Worm (Caenorhabditis elegans) whole organism, midembryonic: Measurements from ENCODE around the gene hst-2.

Experiments
- T22C8.4 ChIP-seq: fragments of 200-800 bp; sonication (Bioruptor generic); IDR thresholded peaks from 2 replicates; pipeline ENCODE4 v1.3.6; 2022; ENCODE audit warnings: missing genetic modification characterization, missing compliant biosample characterization
- cog-1 ChIP-seq: sonication (generic microtip); optimal IDR thresholded peaks from 2 replicates; lab custom pipeline; 2016; ENCODE audit warnings: missing genetic modification characterization, missing compliant biosample characterization
- flt-1 ChIP-seq: fragments of 200-800 bp; sonication (Bioruptor generic); IDR thresholded peaks from 2 replicates; pipeline ENCODE4 v1.3.6; 2022; ENCODE audit warnings: missing genetic modification characterization, missing compliant biosample characterization
- klf-2 ChIP-seq: fragments of 200-800 bp; sonication (Bioruptor generic); conservative IDR thresholded peaks from 2 replicates; pipeline ENCODE4 v1.3.6; 2022; ENCODE audit warnings: missing genetic modification reagents, missing genetic modification characterization, missing compliant biosample characterization
- med-1 ChIP-seq: sonication (generic microtip); optimal IDR thresholded peaks from 2 replicates; lab custom pipeline; 2017; ENCODE audit warnings: missing genetic modification characterization, mild to moderate bottlenecking, missing compliant biosample characterization, antibody characterized with exemption, missing genetic modification reagents; ENCODE audit not compliant: insufficient read depth
- ref-1 ChIP-seq: fragments of 200-800 bp; sonication (Bioruptor generic); conservative IDR thresholded peaks from 2 replicates; pipeline ENCODE4 v1.3.6; 2022; ENCODE audit warnings: missing genetic modification reagents, missing genetic modification characterization, missing compliant biosample characterization
- tab-1 ChIP-seq: fragments of 200-800 bp; sonication (Bioruptor generic); IDR thresholded peaks from 2 replicates; pipeline ENCODE4 v1.3.6; 2022; ENCODE audit warnings: missing genetic modification characterization, missing compliant biosample characterization
- ztf-23 ChIP-seq: fragments of 200-800 bp; sonication (Bioruptor generic); IDR thresholded peaks from 2 replicates; pipeline ENCODE4 v1.3.6; 2022; ENCODE audit warnings: missing genetic modification reagents, missing genetic modification characterization, missing compliant biosample characterization
- ztf-29 ChIP-seq: fragments of 200-800 bp; sonication (Bioruptor generic); IDR thresholded peaks from 2 replicates; pipeline ENCODE4 v1.3.6; 2022; ENCODE audit warnings: missing genetic modification reagents, missing genetic modification characterization, missing compliant biosample characterization

hst-2 gene

DNA sequence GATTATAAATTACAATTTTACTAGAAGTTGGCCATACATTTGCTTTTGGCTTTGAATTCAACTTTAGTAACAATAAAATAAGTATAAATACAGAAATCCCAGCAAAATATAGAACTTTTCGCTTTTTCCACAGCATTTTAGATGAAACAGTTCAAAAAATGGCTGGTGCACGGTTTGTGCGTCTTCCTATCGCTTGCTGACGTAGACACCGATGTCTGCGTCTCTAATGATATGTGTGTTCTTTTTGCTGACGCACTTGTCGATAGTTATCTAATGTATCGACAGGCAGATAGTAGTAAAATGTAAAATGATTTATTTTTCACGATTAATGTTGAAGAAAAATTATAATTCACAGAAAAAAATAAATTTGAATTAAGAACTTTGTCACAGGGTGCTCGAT lies at the start of gene hst-2:
hst-2 (minus strand) TSS at position 203 of the 400 bp plus-strand sequence.
- TF ChIP-seq cog-1 (tag; lab: Kevin White, UChicago) (peak; percentile 75), ztf-23 (GFP tag; lab: Robert Waterston, UW) (peak; percentile 52; the same call in 1 of the 2 replicates), flt-1 (GFP tag; lab: Robert Waterston, UW) (peak; percentile 67), T22C8.4 (GFP tag; lab: Robert Waterston, UW) (no peak), ztf-29 (no peak)

DNA sequence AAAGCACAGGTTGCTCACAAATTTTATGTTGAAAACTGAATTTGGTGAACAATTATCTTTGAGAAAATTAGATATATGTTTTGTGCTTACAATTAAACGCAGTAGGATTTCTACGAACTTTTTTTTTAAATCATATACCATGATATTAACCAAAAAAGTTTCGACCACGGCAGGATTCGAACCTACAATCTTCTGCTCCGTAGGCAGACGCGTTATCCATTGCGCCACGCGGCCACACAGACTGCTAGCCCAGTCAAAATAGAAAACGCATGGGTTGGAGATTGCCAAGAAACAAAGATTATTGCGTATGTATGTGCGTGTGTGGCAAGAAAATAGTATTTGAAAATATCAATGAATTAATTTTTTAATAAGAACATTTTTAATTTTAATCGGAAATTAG lies 45.5 kb upstream of the hst-2 start:
- TF ChIP-seq klf-2 (GFP tag; lab: Robert Waterston, UW) = peak; percentile 44; the same call in 1 of the 2 replicates
- TF ChIP-seq ref-1 (GFP tag; lab: Robert Waterston, UW) = peak; percentile 70
- peak; percentile 73; the same call in 1 of the 2 replicates for TF ChIP-seq tab-1 (GFP tag; lab: Robert Waterston, UW)
- peak; percentile 80 for TF ChIP-seq ztf-23 (GFP tag; lab: Robert Waterston, UW)
- TF ChIP-seq T22C8.4 (GFP tag; lab: Robert Waterston, UW) = peak; percentile 27; the same call in 1 of the 2 replicates
- TF ChIP-seq flt-1 (GFP tag; lab: Robert Waterston, UW) = peak; percentile 89
- TF ChIP-seq med-1 (GFP tag; lab: Kevin White, UChicago) = peak; percentile 23
- TF ChIP-seq ztf-29 = 0 out of 2 replicates have a peak, but pooled peaks have one; percentile 45
- TF ChIP-seq cog-1 (tag; lab: Kevin White, UChicago) = peak; percentile 45

- no peak for TF ChIP-seq cog-1 (tag; lab: Kevin White, UChicago)
- no peak for TF ChIP-seq ztf-23 (GFP tag; lab: Robert Waterston, UW)
- no peak for TF ChIP-seq klf-2 (GFP tag; lab: Robert Waterston, UW)
- no peak for TF ChIP-seq T22C8.4 (GFP tag; lab: Robert Waterston, UW)
- TF ChIP-seq flt-1 (GFP tag; lab: Robert Waterston, UW) = no peak
- no peak for TF ChIP-seq med-1 (GFP tag; lab: Kevin White, UChicago)
- no peak for TF ChIP-seq ref-1 (GFP tag; lab: Robert Waterston, UW)
- no peak for TF ChIP-seq ztf-29
- no peak for TF ChIP-seq tab-1 (GFP tag; lab: Robert Waterston, UW)
These were observed 45.0 kb upstream of the hst-2 start for ce11 chrX:11251928-11252327.

DNA sequence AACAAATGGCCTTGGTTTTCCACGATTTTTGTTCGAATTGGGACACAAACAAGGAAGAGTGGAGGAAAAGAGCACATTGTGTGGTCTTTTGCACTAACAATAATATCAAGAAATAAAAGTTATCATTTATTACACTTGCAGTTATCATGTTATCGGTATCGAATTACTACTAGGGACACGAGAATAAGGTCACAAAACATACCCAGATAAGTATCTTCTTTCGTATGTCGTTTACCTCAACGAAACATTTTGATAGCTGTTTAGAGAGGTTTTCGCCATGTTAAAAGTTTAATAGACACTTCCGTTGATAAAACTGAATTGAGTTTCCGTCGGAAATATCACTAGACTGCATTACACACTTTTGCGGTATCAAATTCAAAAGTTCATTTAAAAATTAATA lies 44.0 kb upstream of the hst-2 start:
- no peak for TF ChIP-seq cog-1 (tag; lab: Kevin White, UChicago)
- no peak for TF ChIP-seq ref-1 (GFP tag; lab: Robert Waterston, UW)
- no peak for TF ChIP-seq T22C8.4 (GFP tag; lab: Robert Waterston, UW)
- TF ChIP-seq ztf-23 (GFP tag; lab: Robert Waterston, UW) = no peak
- TF ChIP-seq ztf-29 = no peak
- TF ChIP-seq klf-2 (GFP tag; lab: Robert Waterston, UW) = no peak
- TF ChIP-seq tab-1 (GFP tag; lab: Robert Waterston, UW) = no peak
- no peak for TF ChIP-seq flt-1 (GFP tag; lab: Robert Waterston, UW)
- TF ChIP-seq med-1 (GFP tag; lab: Kevin White, UChicago) = no peak

DNA sequence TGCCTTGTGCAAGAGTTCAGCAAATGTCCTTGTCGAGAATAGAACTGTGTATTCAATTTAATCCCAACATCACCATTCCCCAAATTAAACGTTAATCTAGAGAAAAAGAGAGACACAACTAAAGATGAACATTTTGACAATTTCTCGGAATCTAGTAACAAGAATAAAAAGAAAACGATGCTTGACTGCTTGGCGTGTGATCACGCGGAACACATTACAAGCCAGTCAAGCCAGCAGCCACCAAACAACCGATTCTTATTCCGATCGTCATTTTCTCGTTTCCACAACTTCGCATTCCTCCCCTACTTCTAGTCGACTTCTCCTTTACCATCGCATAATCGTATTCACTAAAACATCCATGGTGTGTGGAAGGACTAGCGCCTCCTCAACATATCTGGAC lies 42.4 kb upstream of the hst-2 start:
- TF ChIP-seq T22C8.4 (GFP tag; lab: Robert Waterston, UW) = no peak

ce11 chrX:11248083-11248482 lies 41.1 kb upstream of the hst-2 start:
- TF ChIP-seq ref-1 (GFP tag; lab: Robert Waterston, UW) = no peak
- TF ChIP-seq cog-1 (tag; lab: Kevin White, UChicago) = peak; percentile 2
- TF ChIP-seq T22C8.4 (GFP tag; lab: Robert Waterston, UW) = no peak
- TF ChIP-seq flt-1 (GFP tag; lab: Robert Waterston, UW) = peak; percentile 37; the same call in 1 of the 2 replicates

- TF ChIP-seq med-1 (GFP tag; lab: Kevin White, UChicago) (no peak), cog-1 (tag; lab: Kevin White, UChicago) (no peak), ztf-23 (GFP tag; lab: Robert Waterston, UW) (0 out of 2 replicates have a peak, but pooled peaks have one; percentile 41)
These were observed 38.1 kb upstream of the hst-2 start for ce11 chrX:11245056-11245455.

ce11 chrX:11243604-11244003 lies 36.6 kb upstream of the hst-2 start:
- TF ChIP-seq cog-1 (tag; lab: Kevin White, UChicago) (no peak), ref-1 (GFP tag; lab: Robert Waterston, UW) (no peak), tab-1 (GFP tag; lab: Robert Waterston, UW) (no peak), ztf-23 (GFP tag; lab: Robert Waterston, UW) (no peak), flt-1 (GFP tag; lab: Robert Waterston, UW) (no peak), T22C8.4 (GFP tag; lab: Robert Waterston, UW) (no peak), med-1 (GFP tag; lab: Kevin White, UChicago) (no peak), ztf-29 (no peak), klf-2 (GFP tag; lab: Robert Waterston, UW) (no peak)

DNA sequence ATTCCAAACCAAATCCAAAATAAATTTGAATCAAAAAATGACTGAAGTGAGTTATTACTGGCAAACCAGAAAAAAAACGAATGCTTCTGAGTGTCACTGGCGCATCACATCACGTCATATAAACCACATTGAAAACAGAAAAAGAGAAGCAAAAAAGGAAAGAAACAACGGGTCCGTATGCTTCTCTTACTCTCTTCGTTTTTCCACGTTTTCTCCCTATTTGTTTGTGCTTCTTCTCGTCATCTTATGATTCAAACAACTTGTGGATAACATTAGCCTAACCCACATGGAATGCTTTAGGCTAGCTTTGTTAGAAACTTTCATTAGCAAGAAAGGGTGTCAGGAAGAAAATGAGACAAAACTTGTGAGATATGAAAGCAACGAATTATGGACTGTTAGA lies 34.5 kb upstream of the hst-2 start:
- no peak for TF ChIP-seq flt-1 (GFP tag; lab: Robert Waterston, UW)
- no peak for TF ChIP-seq T22C8.4 (GFP tag; lab: Robert Waterston, UW)
- no peak for TF ChIP-seq cog-1 (tag; lab: Kevin White, UChicago)
- no peak for TF ChIP-seq med-1 (GFP tag; lab: Kevin White, UChicago)
- no peak for TF ChIP-seq ztf-23 (GFP tag; lab: Robert Waterston, UW)
- no peak for TF ChIP-seq tab-1 (GFP tag; lab: Robert Waterston, UW)
- no peak for TF ChIP-seq ztf-29
- TF ChIP-seq klf-2 (GFP tag; lab: Robert Waterston, UW) = no peak

DNA sequence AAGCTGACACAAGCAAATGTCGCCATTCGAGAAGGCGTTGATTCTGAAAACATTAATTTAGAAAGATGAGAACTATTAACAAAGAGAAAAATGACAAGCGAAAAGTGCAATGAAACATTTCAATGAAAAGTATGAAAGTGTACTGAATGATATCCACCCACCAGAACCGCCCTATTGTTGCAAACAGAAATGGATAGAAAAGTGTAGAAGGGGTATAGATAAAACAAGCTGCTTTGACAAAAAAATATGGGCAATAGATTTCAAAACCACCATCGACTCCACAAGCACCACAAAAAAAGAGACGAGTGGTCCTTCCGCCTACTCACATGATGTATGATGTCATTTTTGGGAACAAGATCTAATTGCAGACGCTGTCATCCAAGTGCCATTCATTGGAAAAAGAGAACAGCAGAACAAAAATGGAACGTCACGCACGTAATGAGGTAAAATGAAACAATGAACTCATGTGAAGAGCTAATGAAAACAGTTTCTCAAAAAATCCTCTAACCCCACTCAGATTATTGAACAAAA lies 33.7 kb upstream of the hst-2 start, which contains the start of gene C34F6.10:
C34F6.10 (minus strand) TSS at position 51 of the 531 bp plus-strand sequence.
- TF ChIP-seq klf-2 (GFP tag; lab: Robert Waterston, UW) = no peak
- no peak for TF ChIP-seq T22C8.4 (GFP tag; lab: Robert Waterston, UW)
- TF ChIP-seq ref-1 (GFP tag; lab: Robert Waterston, UW) = no peak
- no peak for TF ChIP-seq med-1 (GFP tag; lab: Kevin White, UChicago)
- TF ChIP-seq cog-1 (tag; lab: Kevin White, UChicago) = no peak
- no peak for TF ChIP-seq ztf-29
- no peak for TF ChIP-seq ztf-23 (GFP tag; lab: Robert Waterston, UW)
- TF ChIP-seq flt-1 (GFP tag; lab: Robert Waterston, UW) = no peak
- no peak for TF ChIP-seq tab-1 (GFP tag; lab: Robert Waterston, UW)
